Worm (Caenorhabditis elegans): ENCODE results near the gene T16A1.10.

Gene T16A1.10

ce11 chrII:2122762-2123161 lies 30.9 kb upstream of the T16A1.10 start:
- TF ChIP-seq elt-2 (tag; optimal IDR thresholded peaks at IDR 0.05) (peak; percentile 39), efl-1 (optimal IDR thresholded peaks at IDR 0.05) (no peak), efl-1 (GFP tag; optimal IDR thresholded peaks at IDR 0.05 in 1 of 2) (no peak)

DNA sequence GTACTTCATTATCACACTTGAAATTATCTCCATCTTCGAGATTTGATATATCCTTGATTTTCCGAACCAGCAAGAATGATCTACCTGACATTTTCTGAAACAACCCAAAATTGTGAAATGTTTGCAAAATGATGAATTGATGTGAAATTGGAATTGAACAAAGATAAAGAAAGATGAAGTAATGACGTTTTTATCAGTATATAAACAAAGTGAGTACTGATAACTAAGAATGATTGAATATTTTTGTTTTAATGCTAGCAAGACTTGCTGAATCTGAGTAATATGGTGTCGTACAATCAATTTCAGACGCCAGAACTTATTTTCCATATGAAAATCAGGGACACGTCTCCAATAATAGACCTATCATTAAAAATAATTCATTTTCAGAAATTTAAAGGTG lies 30.2 kb upstream of the T16A1.10 start, which contains the start of gene math-37:
math-37 (minus strand) TSS at position 101 of the 400 bp plus-strand sequence.
- TF ChIP-seq dpl-1 (GFP tag; optimal IDR thresholded peaks at IDR 0.05) (no peak), efl-1 (optimal IDR thresholded peaks at IDR 0.05) (no peak), efl-1 (GFP tag; optimal IDR thresholded peaks at IDR 0.05 in 1 of 2) (peak in 1 of 2 experiments; percentile 42), elt-2 (tag; optimal IDR thresholded peaks at IDR 0.05) (peak; percentile 32), ces-1 (GFP tag; optimal IDR thresholded peaks at IDR 0.05) (no peak)

DNA sequence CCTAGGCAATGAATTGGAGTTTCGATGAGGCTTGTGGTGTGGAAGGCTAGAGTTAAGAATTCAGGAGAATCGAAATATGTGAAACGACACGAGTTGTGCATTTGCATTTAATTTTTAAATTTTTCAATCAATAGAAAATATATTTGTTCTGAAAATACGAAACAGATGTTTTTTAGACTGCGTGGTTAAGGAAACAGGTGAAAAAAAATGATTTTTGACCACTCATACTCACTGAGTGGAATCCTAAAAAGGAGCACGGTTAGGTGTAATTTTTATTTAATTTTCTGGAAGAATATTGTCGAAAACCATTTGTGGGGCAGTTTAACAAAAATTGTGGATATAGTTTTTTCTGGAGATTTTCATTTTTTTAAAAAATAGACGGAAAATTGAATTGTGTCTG lies 24.9 kb upstream of the T16A1.10 start, which contains the start of gene srh-195:
srh-195 (minus strand) TSS at position 101 of the 400 bp plus-strand sequence.
- TF ChIP-seq C16A3.4 (tag; optimal IDR thresholded peaks at IDR 0.05) = no peak
- TF ChIP-seq elt-3 (tag; optimal IDR thresholded peaks at IDR 0.05) = no peak
- TF ChIP-seq efl-3 (GFP tag; optimal IDR thresholded peaks at IDR 0.05) = no peak
- no peak for TF ChIP-seq nhr-28 (tag; optimal IDR thresholded peaks at IDR 0.05)
- no peak for TF ChIP-seq hlh-17 (GFP tag; optimal IDR thresholded peaks at IDR 0.05; ENCODE audit: borderline replicate concordance)
- TF ChIP-seq aha-1 (tag; optimal IDR thresholded peaks at IDR 0.05) = no peak
- no peak for TF ChIP-seq nhr-47 (tag; optimal IDR thresholded peaks at IDR 0.05)
- no peak for TF ChIP-seq nhr-85 (tag)
- no peak for TF ChIP-seq pag-3 (tag; optimal IDR thresholded peaks at IDR 0.05; ENCODE audit: borderline replicate concordance, insufficient read depth)
- TF ChIP-seq fkh-10 (GFP tag; optimal IDR thresholded peaks at IDR 0.05) = no peak
- TF ChIP-seq hpl-2 (GFP tag; optimal IDR thresholded peaks at IDR 0.05) = no peak
- TF ChIP-seq lin-15B (tag; optimal IDR thresholded peaks at IDR 0.05) = no peak
- TF ChIP-seq ceh-8 (GFP tag; optimal IDR thresholded peaks at IDR 0.05) = no peak
- no peak for TF ChIP-seq xbp-1 (tag; optimal IDR thresholded peaks at IDR 0.05)
- TF ChIP-seq unc-30 (tag; optimal IDR thresholded peaks at IDR 0.05) = no peak
- no peak for TF ChIP-seq irx-1 (tag; optimal IDR thresholded peaks at IDR 0.05)

DNA sequence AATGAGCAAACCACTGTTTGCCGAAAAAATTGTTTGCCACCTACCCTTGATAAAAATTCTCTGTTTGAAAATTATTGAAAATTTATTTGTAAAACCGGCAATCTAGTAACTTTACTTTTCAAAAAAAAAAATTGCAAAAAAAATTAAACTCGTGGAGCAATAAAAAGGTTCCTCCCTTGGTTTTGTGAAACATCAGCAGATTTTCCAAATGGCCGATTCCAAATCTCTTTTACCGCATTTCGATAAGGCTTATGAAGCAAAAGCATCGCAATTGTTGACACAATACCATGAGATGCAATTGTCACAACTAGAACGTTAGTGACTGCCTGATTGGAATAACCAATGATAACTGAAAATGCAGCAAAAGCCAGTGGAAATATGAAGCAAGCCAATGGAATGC lies 22.6 kb upstream of the T16A1.10 start:
- TF ChIP-seq pag-3 (tag; optimal IDR thresholded peaks at IDR 0.05; ENCODE audit: borderline replicate concordance, insufficient read depth) (no peak), egl-27 (tag; optimal IDR thresholded peaks at IDR 0.05) (no peak), unc-98 (GFP tag; IDR thresholded peaks at IDR 0.05) (no peak), Y116A8C.19 (tag; optimal IDR thresholded peaks at IDR 0.05; ENCODE audit: borderline replicate concordance) (no peak), lir-3 (tag; optimal IDR thresholded peaks at IDR 0.05; ENCODE audit: poor library complexity) (no peak), nhr-20 (tag; optimal IDR thresholded peaks at IDR 0.05) (no peak), elt-2 (tag; optimal IDR thresholded peaks at IDR 0.05) (no peak), irx-1 (tag; optimal IDR thresholded peaks at IDR 0.05) (no peak), nhr-77 (tag; optimal IDR thresholded peaks at IDR 0.05) (no peak), mdl-1 (tag; optimal IDR thresholded peaks at IDR 0.05) (no peak), ces-1 (GFP tag; optimal IDR thresholded peaks at IDR 0.05) (no peak), snu-23 (GFP tag; optimal IDR thresholded peaks at IDR 0.05) (no peak), hpl-2 (GFP tag; optimal IDR thresholded peaks at IDR 0.05) (no peak), nhr-76 (tag; optimal IDR thresholded peaks at IDR 0.05) (no peak), zip-4 (GFP tag; optimal IDR thresholded peaks at IDR 0.05) (no peak), aly-2 (tag; optimal IDR thresholded peaks at IDR 0.05) (no peak), efl-1 (optimal IDR thresholded peaks at IDR 0.05) (no peak), efl-1 (GFP tag; optimal IDR thresholded peaks at IDR 0.05 in 1 of 2) (no peak), skn-1 (tag; optimal IDR thresholded peaks at IDR 0.05) (no peak), nhr-90 (tag; optimal IDR thresholded peaks at IDR 0.05; ENCODE audit: poor library complexity) (no peak)

DNA sequence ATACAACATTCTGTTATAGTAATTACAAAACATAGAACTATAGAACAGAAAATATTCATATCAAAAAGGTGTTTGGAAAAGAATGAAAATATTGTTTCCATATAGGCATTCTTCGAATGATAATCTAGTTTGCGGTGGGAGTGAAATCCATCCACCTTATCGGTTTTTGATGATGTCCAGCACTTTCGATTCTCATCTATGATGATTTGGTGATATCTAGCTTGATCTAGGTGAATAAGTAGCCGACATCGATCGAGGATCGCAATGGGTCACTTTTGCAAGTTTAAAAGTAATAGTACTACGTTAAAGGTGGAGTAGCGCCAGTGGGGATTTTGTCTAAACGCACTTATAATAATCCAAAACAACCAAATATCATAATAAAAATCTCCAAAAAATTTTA lies 21.1 kb upstream of the T16A1.10 start, which contains the start of gene R52.6:
R52.6 (minus strand) TSS at position 101 of the 400 bp plus-strand sequence.
- TF ChIP-seq snpc-4 (tag; optimal IDR thresholded peaks at IDR 0.05) (no peak), blmp-1 (tag; optimal IDR thresholded peaks at IDR 0.05) (peak; percentile 1)

All from whole organism, L1 larva.